Worm (Caenorhabditis elegans): ENCODE results near the gene B0303.7.

The B0303.7 gene

ce11 chrIII:8658367-8658761 is 35.1 kb upstream of the B0303.7 start (continued):
- TF ChIP-seq zag-1 (tag; optimal IDR thresholded peaks at IDR 0.05) (no peak), lin-1 (GFP tag; IDR thresholded peaks at IDR 0.05) (peak; percentile 89), rbr-2 (tag; optimal IDR thresholded peaks at IDR 0.05) (peak; percentile 90), unc-130 (GFP tag; optimal IDR thresholded peaks at IDR 0.05) (no peak), nhr-76 (tag; optimal IDR thresholded peaks at IDR 0.05) (no peak), dmd-6 (GFP tag; IDR thresholded peaks at IDR 0.05) (peak; percentile 93), mdt-29 (GFP tag; IDR thresholded peaks at IDR 0.05) (peak; percentile 97), T26A8.4 (GFP tag; IDR thresholded peaks at IDR 0.05) (peak; percentile 77; the same call in 1 of the 2 replicates), lin-29 (GFP tag; IDR thresholded peaks at IDR 0.05) (no peak), mep-1 (tag; optimal IDR thresholded peaks at IDR 0.05) (peak; percentile 90), Y48G9A.11 (GFP tag; IDR thresholded peaks at IDR 0.05) (no peak), spr-1 (tag; optimal IDR thresholded peaks at IDR 0.05) (peak; percentile 72), lin-13 (GFP tag; optimal IDR thresholded peaks at IDR 0.05) (peak; percentile 74), pha-4 (GFP tag; IDR thresholded peaks at IDR 0.05) (peak; percentile 77), pha-4 (tag; optimal IDR thresholded peaks at IDR 0.05) (peak; percentile 97), zip-2 (tag; optimal IDR thresholded peaks at IDR 0.05) (peak; percentile 71), R02D3.7 (tag; optimal IDR thresholded peaks at IDR 0.05) (no peak), F37D6.2 (tag; optimal IDR thresholded peaks at IDR 0.05) (peak; percentile 19), dve-1 (tag; optimal IDR thresholded peaks at IDR 0.05; ENCODE audit: insufficient read depth) (peak; percentile 96), hmg-1.1 (GFP tag; IDR thresholded peaks at IDR 0.05) (peak; percentile 78), nhr-111 (GFP tag; optimal IDR thresholded peaks at IDR 0.05) (no peak), egl-43 (GFP tag; IDR thresholded peaks at IDR 0.05) (no peak), attf-4 (tag; optimal IDR thresholded peaks at IDR 0.05) (no peak), sdz-12 (GFP tag; optimal IDR thresholded peaks at IDR 0.05) (no peak), nhr-42 (GFP tag; IDR thresholded peaks at IDR 0.05) (peak; percentile 60; the same call in 1 of the 2 replicates), snpc-4 (tag; optimal IDR thresholded peaks at IDR 0.05) (no peak), lsy-2 (tag; optimal IDR thresholded peaks at IDR 0.05) (peak; percentile 74 to 87), F10B5.3 (tag; optimal IDR thresholded peaks at IDR 0.05) (no peak), ama-1 (optimal IDR thresholded peaks at IDR 0.05) (peak; percentile 79), spr-3 (GFP tag; optimal IDR thresholded peaks at IDR 0.05) (no peak), aly-2 (tag; optimal IDR thresholded peaks at IDR 0.05) (no peak), mxl-3 (GFP tag; optimal IDR thresholded peaks at IDR 0.05) (peak; percentile 98), nhr-48 (tag; optimal IDR thresholded peaks at IDR 0.05) (peak; percentile 97), nhr-102 (tag; optimal IDR thresholded peaks at IDR 0.05) (peak; percentile 94), tra-1 (GFP tag; IDR thresholded peaks at IDR 0.05) (peak; percentile 96), jun-1 (tag; optimal IDR thresholded peaks at IDR 0.05) (peak; percentile 49), D1046.2 (GFP tag; IDR thresholded peaks at IDR 0.05) (no peak), ceh-20 (GFP tag; IDR thresholded peaks at IDR 0.05) (peak; percentile 92; the same call in 1 of the 2 replicates), lir-3 (tag; optimal IDR thresholded peaks at IDR 0.05) (no peak), fkh-10 (GFP tag; optimal IDR thresholded peaks at IDR 0.05) (no peak), unc-39 (tag; optimal IDR thresholded peaks at IDR 0.05) (no peak), madf-9 (GFP tag; conservative IDR thresholded peaks at IDR 0.05) (peak; percentile 44), egl-27 (tag; optimal IDR thresholded peaks at IDR 0.05) (peak; percentile 68), hlh-30 (tag; optimal IDR thresholded peaks at IDR 0.05; ENCODE audit: insufficient read depth) (peak; percentile 96), F26F4.8 (GFP tag; conservative IDR thresholded peaks at IDR 0.05) (no peak), nhr-237 (tag; optimal IDR thresholded peaks at IDR 0.05) (no peak), tag-97 (GFP tag; IDR thresholded peaks at IDR 0.05) (no peak), ZK337.2 (GFP tag; IDR thresholded peaks at IDR 0.05) (no peak), ztf-7 (tag; optimal IDR thresholded peaks at IDR 0.05) (peak; percentile 72), mes-2 (tag; optimal IDR thresholded peaks at IDR 0.05; ENCODE audit: poor library complexity, severe bottlenecking) (no peak), madf-5 (GFP tag; IDR thresholded peaks at IDR 0.05) (no peak), ctbp-1 (GFP tag; IDR thresholded peaks at IDR 0.05) (peak; percentile 71)

All from whole organism, L4 larva.